Worm (Caenorhabditis elegans): Measurements from ENCODE around the gene F52H3.11.

DNA sequence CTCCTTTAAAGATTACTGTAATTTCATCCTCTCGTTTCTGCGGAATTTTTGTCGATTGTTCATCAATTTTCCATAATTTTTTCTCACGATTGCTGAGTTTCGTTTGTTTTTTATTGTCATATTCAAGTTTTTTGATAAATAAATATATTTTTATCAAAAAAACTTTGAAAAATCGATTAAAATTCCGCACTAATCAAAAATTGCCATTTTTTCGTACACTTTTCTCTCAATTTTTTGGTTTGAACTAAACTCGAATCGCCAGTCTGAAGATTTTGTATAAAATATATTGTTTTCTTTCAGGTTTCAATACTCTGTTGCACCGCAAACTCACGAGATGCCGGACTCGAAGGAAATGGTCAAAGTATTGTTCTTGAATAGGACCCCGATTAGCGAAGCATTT lies 4.1 kb downstream of the F52H3.11 start, which contains the start of gene ogr-2:
- no peak for TF ChIP-seq ama-1 (optimal IDR thresholded peaks at IDR 0.05)
- no peak for TF ChIP-seq Y116A8C.19 (tag; optimal IDR thresholded peaks at IDR 0.05; ENCODE audit: borderline replicate concordance)
- TF ChIP-seq elt-2 (tag; optimal IDR thresholded peaks at IDR 0.05), result no peak

All from whole organism, L1 larva.